Fruit fly (Drosophila melanogaster) whole organism, embryonic: Measurements from ENCODE around the gene TwdlL.

Experiments used
- CG10959 ChIP-seq: fragments of 200-800 bp; sonication (Bioruptor generic); IDR thresholded peaks from 2 replicates; pipeline ENCODE4 v1.3.6; 2022; ENCODE audit warnings: missing biosample characterization, missing genetic modification characterization
- CG12104 ChIP-seq: fragments of 200-800 bp; sonication (Bioruptor generic); optimal IDR thresholded peaks from 3 replicates; lab custom pipeline; 2016; ENCODE audit warnings: missing biosample characterization, missing genetic modification characterization
- CG12236 ChIP-seq: fragments of 200-800 bp; sonication (Bioruptor generic); optimal IDR thresholded peaks from 2 replicates; lab custom pipeline; 2016; ENCODE audit warnings: missing biosample characterization, missing genetic modification characterization
- CG12659 ChIP-seq: fragments of 200-800 bp; sonication (Bioruptor generic); optimal IDR thresholded peaks from 3 replicates; lab custom pipeline; 2017; ENCODE audit warnings: mild to moderate bottlenecking, missing biosample characterization, missing genetic modification reagents, missing genetic modification characterization
- CG12744 ChIP-seq: fragments of 200-800 bp; sonication (Bioruptor generic); optimal IDR thresholded peaks from 2 replicates; lab custom pipeline; 2016; ENCODE audit warnings: missing biosample characterization, missing genetic modification characterization
- CG17568 ChIP-seq: fragments of 200-800 bp; sonication (Bioruptor generic); optimal IDR thresholded peaks from 2 replicates; lab custom pipeline; 2018; ENCODE audit warnings: missing biosample characterization, mild to moderate bottlenecking, missing genetic modification characterization, moderate library complexity
- CG1792 ChIP-seq: fragments of 200-800 bp; sonication (Bioruptor generic); optimal IDR thresholded peaks from 2 replicates; lab custom pipeline; 2016; ENCODE audit warnings: missing biosample characterization, missing genetic modification characterization
- CG2120 ChIP-seq: fragments of 200-800 bp; sonication (Bioruptor generic); optimal IDR thresholded peaks from 3 replicates; lab custom pipeline; 2016; ENCODE audit warnings: missing biosample characterization, missing genetic modification characterization
- CG31365 ChIP-seq: fragments of 200-800 bp; sonication (Bioruptor generic); optimal IDR thresholded peaks from 2 replicates; lab custom pipeline; 2018; ENCODE audit warnings: missing biosample characterization, mild to moderate bottlenecking, missing genetic modification characterization
- CG31388 ChIP-seq: fragments of 200-800 bp; sonication (Bioruptor generic); optimal IDR thresholded peaks from 2 replicates; lab custom pipeline; 2016; ENCODE audit warnings: missing biosample characterization, missing genetic modification characterization
- CG31441 ChIP-seq: fragments of 200-800 bp; sonication (Bioruptor generic); IDR thresholded peaks from 2 replicates; pipeline ENCODE4 v1.3.6; 2022; ENCODE audit warnings: missing biosample characterization, missing genetic modification characterization
- CG32772 ChIP-seq: fragments of 200-800 bp; sonication (Bioruptor generic); IDR thresholded peaks from 2 replicates; pipeline ENCODE4 v1.3.6; 2022; ENCODE audit warnings: missing biosample characterization, missing genetic modification characterization
- CG34224 ChIP-seq: fragments of 200-800 bp; sonication (Bioruptor generic); IDR thresholded peaks from 3 replicates; pipeline ENCODE4 v1.3.6; 2022; ENCODE audit warnings: missing biosample characterization, missing genetic modification characterization; ENCODE audit not compliant: partially characterized antibody
- CG34422 ChIP-seq: fragments of 200-800 bp; sonication (Bioruptor generic); IDR thresholded peaks from 3 replicates; pipeline ENCODE4 v1.3.6; 2022; ENCODE audit warnings: missing biosample characterization, missing genetic modification characterization
- CG3838 ChIP-seq: fragments of 200-800 bp; sonication (Bioruptor generic); optimal IDR thresholded peaks from 3 replicates; lab custom pipeline; 2016; ENCODE audit warnings: missing biosample characterization, missing genetic modification characterization
- CG4730 ChIP-seq: fragments of 200-800 bp; sonication (Bioruptor generic); IDR thresholded peaks from 2 replicates; pipeline ENCODE4 v1.3.6; 2022; ENCODE audit warnings: missing biosample characterization, missing genetic modification characterization
- CG6689 ChIP-seq: fragments of 200-800 bp; sonication (Bioruptor generic); IDR thresholded peaks from 2 replicates; pipeline ENCODE4 v1.3.6; 2022; ENCODE audit warnings: missing biosample characterization, missing genetic modification characterization
- CG7271 ChIP-seq: fragments of 200-800 bp; sonication (Bioruptor generic); optimal IDR thresholded peaks from 2 replicates; lab custom pipeline; 2018; ENCODE audit warnings: missing biosample characterization, mild to moderate bottlenecking, missing genetic modification characterization, moderate library complexity
- CG7786 ChIP-seq: fragments of 200-800 bp; sonication (Bioruptor generic); optimal IDR thresholded peaks from 2 replicates; lab custom pipeline; 2016; ENCODE audit warnings: missing biosample characterization, missing genetic modification characterization
- CG7839 ChIP-seq: fragments of 200-800 bp; sonication (Bioruptor generic); optimal IDR thresholded peaks from 3 replicates; lab custom pipeline; 2018; ENCODE audit warnings: missing biosample characterization, mild to moderate bottlenecking, missing genetic modification characterization, moderate library complexity
- CG8765 ChIP-seq: fragments of 200-800 bp; sonication (Bioruptor generic); IDR thresholded peaks from 2 replicates; pipeline ENCODE4 v1.3.6; 2022; ENCODE audit warnings: missing biosample characterization, missing genetic modification characterization
- CTCF ChIP-seq: fragments of 200-800 bp; sonication (Bioruptor generic); optimal IDR thresholded peaks from 2 replicates; lab custom pipeline; 2017; ENCODE audit warnings: missing biosample characterization, mild to moderate bottlenecking, missing genetic modification characterization, moderate library complexity
- CoRest ChIP-seq: fragments of 200-800 bp; sonication (Bioruptor generic); optimal IDR thresholded peaks from 3 replicates; lab custom pipeline; 2018; ENCODE audit warnings: missing biosample characterization, mild to moderate bottlenecking, missing genetic modification characterization, moderate library complexity
- CrebB ChIP-seq: fragments of 200-800 bp; sonication (Bioruptor generic); optimal IDR thresholded peaks from 3 replicates; lab custom pipeline; 2018; ENCODE audit warnings: missing biosample characterization, mild to moderate bottlenecking, missing genetic modification characterization
- D ChIP-seq, 2 experiments: fragments of 200-800 bp in 1 of 2; fragments of >200 bp in 1 of 2; sonication (Bioruptor generic) in 1 of 2; optimal IDR thresholded peaks; 2 replicates in 1 of 2; 3 replicates in 1 of 2; lab custom pipeline; 2017; ENCODE audit warnings: mild to moderate bottlenecking in 1 of 2, missing biosample characterization in 1 of 2, missing genetic modification characterization in 1 of 2, missing genetic modification reagents in 1 of 2
- HLH4C ChIP-seq: fragments of 200-800 bp; sonication (Bioruptor generic); IDR thresholded peaks from 3 replicates; pipeline ENCODE4 v1.3.6; 2022; ENCODE audit warnings: missing biosample characterization, missing genetic modification characterization; ENCODE audit not compliant: partially characterized antibody
- HLHmδ ChIP-seq: fragments of 200-800 bp; sonication (Bioruptor generic); optimal IDR thresholded peaks from 2 replicates; lab custom pipeline; 2018; ENCODE audit warnings: missing biosample characterization, mild to moderate bottlenecking, missing genetic modification characterization, moderate library complexity
- NC2β ChIP-seq: fragments of 200-800 bp; sonication (Bioruptor generic); optimal IDR thresholded peaks from 2 replicates; lab custom pipeline; 2016; ENCODE audit warnings: missing biosample characterization, missing genetic modification characterization
- Optix ChIP-seq: fragments of 200-800 bp; sonication (Bioruptor generic); IDR thresholded peaks from 3 replicates; pipeline ENCODE4 v1.3.6; 2022; ENCODE audit warnings: missing biosample characterization, missing genetic modification characterization
- Rx ChIP-seq: fragments of 200-800 bp; sonication (Bioruptor generic); IDR thresholded peaks from 2 replicates; pipeline ENCODE4 v1.3.6; 2022; ENCODE audit warnings: missing biosample characterization, missing genetic modification characterization
- Ssrp ChIP-seq: fragments of 200-800 bp; sonication (Bioruptor generic); optimal IDR thresholded peaks from 2 replicates; lab custom pipeline; 2018; ENCODE audit warnings: missing biosample characterization, mild to moderate bottlenecking, missing genetic modification characterization, moderate library complexity
- amos ChIP-seq: fragments of 200-800 bp; sonication (Bioruptor generic); IDR thresholded peaks from 2 replicates; pipeline ENCODE4 v1.3.6; 2022; ENCODE audit warnings: missing biosample characterization, missing genetic modification characterization; ENCODE audit not compliant: partially characterized antibody
- bowl ChIP-seq: fragments of 200-800 bp; sonication (Bioruptor generic); IDR thresholded peaks from 2 replicates; pipeline ENCODE4 v1.3.6; 2022; ENCODE audit warnings: missing biosample characterization, missing genetic modification characterization
- bsh ChIP-seq, 2 experiments: fragments of 200-800 bp; sonication (Bioruptor generic); optimal IDR thresholded peaks; 2 replicates each; lab custom pipeline; 2017 to 2018; ENCODE audit warnings: mild to moderate bottlenecking in 2 of 2, missing biosample characterization in 2 of 2, missing genetic modification characterization in 2 of 2, moderate library complexity in 1 of 2
- cg ChIP-seq: fragments of 200-800 bp; sonication (Bioruptor generic); optimal IDR thresholded peaks from 3 replicates; lab custom pipeline; 2019; ENCODE audit warnings: missing biosample characterization, mild to moderate bottlenecking, missing genetic modification characterization, moderate library complexity
- chn ChIP-seq: fragments of 200-800 bp; sonication (Bioruptor generic); optimal IDR thresholded peaks from 2 replicates; lab custom pipeline; 2016; ENCODE audit warnings: missing biosample characterization, missing genetic modification characterization
- ci ChIP-seq: fragments of 200-800 bp; sonication (Bioruptor generic); IDR thresholded peaks from 3 replicates; pipeline ENCODE4 v1.3.6; 2022; ENCODE audit warnings: missing biosample characterization, missing genetic modification characterization
- danr ChIP-seq: fragments of 200-800 bp; sonication (Bioruptor generic); IDR thresholded peaks from 2 replicates; pipeline ENCODE4 v1.3.6; 2022; ENCODE audit warnings: missing biosample characterization, missing genetic modification characterization
- dm ChIP-seq: fragments of 200-800 bp; sonication (Bioruptor generic); optimal IDR thresholded peaks from 3 replicates; lab custom pipeline; 2016; ENCODE audit warnings: missing biosample characterization, missing genetic modification characterization
- emc ChIP-seq: fragments of 200-800 bp; sonication (Bioruptor generic); optimal IDR thresholded peaks from 2 replicates; lab custom pipeline; 2016; ENCODE audit warnings: missing biosample characterization, missing genetic modification characterization
- eve ChIP-seq, 2 experiments: fragments of >200 bp; optimal IDR thresholded peaks; 2 replicates each; lab custom pipeline; 2017; ENCODE audit warnings: missing biosample characterization in 2 of 2, missing genetic modification characterization in 2 of 2
- hbn ChIP-seq: fragments of 200-800 bp; sonication (Bioruptor generic); IDR thresholded peaks from 2 replicates; pipeline ENCODE4 v1.3.6; 2022; ENCODE audit warnings: missing biosample characterization, missing genetic modification characterization; ENCODE audit not compliant: partially characterized antibody
- klu ChIP-seq: fragments of 200-800 bp; sonication (Bioruptor generic); IDR thresholded peaks from 2 replicates; pipeline ENCODE4 v1.3.6; 2022; ENCODE audit warnings: missing biosample characterization, missing genetic modification characterization
- mam ChIP-seq: fragments of 200-800 bp; sonication (Bioruptor generic); optimal IDR thresholded peaks from 3 replicates; lab custom pipeline; 2016; ENCODE audit warnings: missing biosample characterization, missing genetic modification characterization
- nerfin-1 ChIP-seq: fragments of 200-800 bp; sonication (Bioruptor generic); optimal IDR thresholded peaks from 3 replicates; lab custom pipeline; 2019; ENCODE audit warnings: missing biosample characterization, mild to moderate bottlenecking, missing genetic modification characterization, moderate library complexity
- onecut ChIP-seq: fragments of 200-800 bp; sonication (Bioruptor generic); IDR thresholded peaks from 2 replicates; pipeline ENCODE4 v1.3.6; 2022; ENCODE audit warnings: missing biosample characterization, missing genetic modification characterization
- ranshi ChIP-seq: fragments of 200-800 bp; sonication (Bioruptor generic); IDR thresholded peaks from 2 replicates; pipeline ENCODE4 v1.3.6; 2022; ENCODE audit warnings: missing biosample characterization, missing genetic modification characterization
- sens ChIP-seq: fragments of 200-800 bp; sonication (Bioruptor generic); peaks from one replicate; lab custom pipeline; 2016; ENCODE audit warnings: missing biosample characterization, missing genetic modification characterization
- sens-2 ChIP-seq: fragments of 200-800 bp; sonication (Bioruptor generic); IDR thresholded peaks from 2 replicates; pipeline ENCODE4 v1.3.6; 2022; ENCODE audit warnings: missing biosample characterization, missing genetic modification characterization
- sima ChIP-seq: fragments of 200-800 bp; sonication (Bioruptor generic); optimal IDR thresholded peaks from 2 replicates; lab custom pipeline; 2016; ENCODE audit warnings: missing biosample characterization, missing genetic modification characterization
- tgo ChIP-seq: fragments of 200-800 bp; sonication (Bioruptor generic); IDR thresholded peaks from 3 replicates; pipeline ENCODE4 v1.3.6; 2022; ENCODE audit warnings: missing biosample characterization, missing genetic modification characterization
- usp ChIP-seq: fragments of >200 bp; optimal IDR thresholded peaks from 2 replicates; lab custom pipeline; 2017; ENCODE audit warnings: missing biosample characterization, missing genetic modification characterization

Gene TwdlL

dm6 chr3R:26654594-26654993 lies 29.1 kb upstream of the TwdlL start (continued):
- TF ChIP-seq dm (GFP tag; lab: Kevin White, UChicago) (no peak), CrebB (tag; lab: Kevin White, UChicago) (no peak), danr (GFP tag; lab: Robert Waterston, UW) (peak; percentile 15; the same call in 1 of the 2 replicates), CG12236 (no peak), D (optimal IDR thresholded peaks at IDR 0.05; lab: Kevin White, UChicago) (no peak), D (GFP tag; optimal IDR thresholded peaks at IDR 0.05; lab: Kevin White, UChicago) (peak; percentile 16), bowl (no peak), CG17568 (GFP tag; lab: Kevin White, UChicago) (no peak), hbn (GFP tag; lab: Robert Waterston, UW) (no peak), Rx (GFP tag; lab: Robert Waterston, UW) (peak; percentile 65), CG12659 (peak; percentile 29), bsh (GFP tag; optimal IDR thresholded peaks at IDR 0.05; lab: Kevin White, UChicago) (no peak), CoRest (tag; lab: Kevin White, UChicago) (peak; percentile 26), CG34224 (GFP tag; lab: Robert Waterston, UW) (no peak), HLH4C (no peak), CG10959 (GFP tag; lab: Robert Waterston, UW) (no peak), CG2120 (peak; percentile 59), CG8765 (GFP tag; lab: Robert Waterston, UW) (no peak), tgo (GFP tag; lab: Robert Waterston, UW) (peak; percentile 66; the same call in 2 of the 3 replicates), cg (no peak), CG34422 (GFP tag; lab: Robert Waterston, UW) (0 out of 3 replicates have a peak, but pooled peaks have one; percentile 35), mam (GFP tag; lab: Kevin White, UChicago) (peak; percentile 52), chn (peak; percentile 11), NC2β (GFP tag; lab: Kevin White, UChicago) (no peak), CG7786 (GFP tag; lab: Kevin White, UChicago) (peak; percentile 29), ci (GFP tag; lab: Robert Waterston, UW) (peak; percentile 62; the same call in 1 of the 3 replicates), CG31441 (GFP tag; lab: Robert Waterston, UW) (peak; percentile 40; the same call in 1 of the 2 replicates), eve (GFP tag; optimal IDR thresholded peaks at IDR 0.05; lab: Kevin White, UChicago) (peak in 1 of 2 experiments; percentile 52), sens (GFP tag; lab: Kevin White, UChicago) (peak; percentile 88), amos (GFP tag; lab: Robert Waterston, UW) (no peak), Optix (GFP tag; lab: Robert Waterston, UW) (peak; percentile 50; the same call in 1 of the 3 replicates), sens-2 (no peak), ranshi (GFP tag; lab: Robert Waterston, UW) (peak; percentile 35; the same call in 1 of the 2 replicates), CG31365 (tag; lab: Kevin White, UChicago) (no peak), CG3838 (no peak), CG12104 (no peak), CG12744 (GFP tag; lab: Kevin White, UChicago) (peak; percentile 23), CG32772 (peak; percentile 48; the same call in 1 of the 2 replicates), Ssrp (no peak), usp (GFP tag; lab: Kevin White, UChicago) (no peak), CTCF (no peak), nerfin-1 (no peak), CG7839 (tag; lab: Kevin White, UChicago) (peak; percentile 55), HLHmδ (GFP tag; lab: Kevin White, UChicago) (no peak), sima (GFP tag; lab: Kevin White, UChicago) (no peak), emc (GFP tag; lab: Kevin White, UChicago) (no peak), CG31388 (GFP tag; lab: Kevin White, UChicago) (no peak), CG6689 (GFP tag; lab: Robert Waterston, UW) (peak; percentile 69), klu (GFP tag; lab: Robert Waterston, UW) (0 out of 2 replicates have a peak, but pooled peaks have one; percentile 39), CG1792 (GFP tag; lab: Kevin White, UChicago) (no peak), CG7271 (no peak), onecut (GFP tag; lab: Robert Waterston, UW) (0 out of 2 replicates have a peak, but pooled peaks have one; percentile 14), CG4730 (peak; percentile 41)
